Worm (Caenorhabditis elegans): ENCODE results near the gene srbc-82.

DNA sequence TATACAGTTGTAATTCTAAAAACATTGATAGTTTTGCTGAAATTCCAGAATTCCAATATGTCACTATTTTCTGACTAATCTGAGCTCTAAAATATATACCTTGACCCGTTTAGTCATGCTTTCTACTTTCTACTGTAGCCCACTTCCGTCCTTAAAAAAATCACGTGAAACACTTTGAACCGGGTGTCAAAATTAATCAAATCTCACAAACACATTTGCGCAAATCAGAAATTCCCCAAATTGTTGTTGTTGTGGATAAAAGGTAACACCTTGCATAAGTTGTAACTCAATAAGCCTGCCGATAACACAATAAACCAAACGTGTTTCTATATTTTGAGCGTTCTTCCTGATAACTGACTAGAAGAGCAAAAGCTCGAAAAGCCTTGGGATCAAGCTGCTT is 6.9 kb downstream of the srbc-82 start, which contains the start of gene srxa-7:
- TF ChIP-seq zip-8 (tag; optimal IDR thresholded peaks at IDR 0.05) (no peak), ceh-43 (GFP tag; optimal IDR thresholded peaks at IDR 0.05) (no peak), elt-3 (tag; optimal IDR thresholded peaks at IDR 0.05) (no peak), mls-2 (tag; optimal IDR thresholded peaks at IDR 0.05) (no peak), pha-4 (tag; optimal IDR thresholded peaks at IDR 0.05) (no peak)

All from whole organism, mixed stage, embryonic.